Fruit fly (Drosophila melanogaster) whole organism, embryonic: ENCODE data around the gene Cad74A.

Experiments
- Aef1 ChIP-seq: fragments of 200-800 bp; sonication (Bioruptor generic); IDR thresholded peaks from 3 replicates; pipeline ENCODE4 v1.3.6; 2022; ENCODE audit warnings: missing biosample characterization, missing genetic modification characterization
- C15 ChIP-seq: fragments of 200-800 bp; sonication (Bioruptor generic); IDR thresholded peaks from 3 replicates; pipeline ENCODE4 v1.3.6; 2022; ENCODE audit warnings: missing biosample characterization, missing genetic modification characterization
- CG10543 ChIP-seq: fragments of 200-800 bp; sonication (Bioruptor generic); optimal IDR thresholded peaks from 3 replicates; lab custom pipeline; 2017; ENCODE audit warnings: missing biosample characterization, mild to moderate bottlenecking, missing genetic modification characterization, moderate library complexity
- CG13287 ChIP-seq: fragments of 200-800 bp; sonication (Bioruptor generic); IDR thresholded peaks from 2 replicates; pipeline ENCODE4 v1.3.6; 2022; ENCODE audit warnings: missing biosample characterization, missing genetic modification characterization; ENCODE audit not compliant: partially characterized antibody
- CG14441 ChIP-seq: fragments of 200-800 bp; sonication (Bioruptor generic); IDR thresholded peaks from 2 replicates; pipeline ENCODE4 v1.3.6; 2022; ENCODE audit warnings: missing biosample characterization, missing genetic modification characterization
- CG15011 ChIP-seq: fragments of 200-800 bp; sonication (Bioruptor generic); optimal IDR thresholded peaks from 3 replicates; lab custom pipeline; 2018; ENCODE audit warnings: missing biosample characterization, mild to moderate bottlenecking, missing genetic modification characterization
- CG15073 ChIP-seq: fragments of 200-800 bp; sonication (Bioruptor generic); optimal IDR thresholded peaks from 2 replicates; lab custom pipeline; 2016; ENCODE audit warnings: missing biosample characterization, missing genetic modification characterization
- CG16779 ChIP-seq: fragments of 200-800 bp; sonication (Bioruptor generic); IDR thresholded peaks from 2 replicates; pipeline ENCODE4 v1.3.6; 2022; ENCODE audit warnings: missing biosample characterization, missing genetic modification characterization
- CG32532 ChIP-seq: fragments of 200-800 bp; sonication (Bioruptor generic); IDR thresholded peaks from 2 replicates; pipeline ENCODE4 v1.3.6; 2022; ENCODE audit warnings: missing biosample characterization, missing genetic modification characterization
- CG34224 ChIP-seq: fragments of 200-800 bp; sonication (Bioruptor generic); IDR thresholded peaks from 3 replicates; pipeline ENCODE4 v1.3.6; 2022; ENCODE audit warnings: missing biosample characterization, missing genetic modification characterization; ENCODE audit not compliant: partially characterized antibody
- CG34422 ChIP-seq: fragments of 200-800 bp; sonication (Bioruptor generic); IDR thresholded peaks from 3 replicates; pipeline ENCODE4 v1.3.6; 2022; ENCODE audit warnings: missing biosample characterization, missing genetic modification characterization
- CG3847 ChIP-seq: fragments of 200-800 bp; sonication (Bioruptor generic); IDR thresholded peaks from 2 replicates; pipeline ENCODE4 v1.3.6; 2022; ENCODE audit warnings: missing biosample characterization, missing genetic modification characterization
- CG42726 ChIP-seq: fragments of 200-800 bp; sonication (Bioruptor generic); IDR thresholded peaks from 2 replicates; pipeline ENCODE4 v1.3.6; 2022; ENCODE audit warnings: missing biosample characterization, missing genetic modification characterization; ENCODE audit not compliant: partially characterized antibody
- CG4360 ChIP-seq: fragments of 200-800 bp; sonication (Bioruptor generic); IDR thresholded peaks from 2 replicates; pipeline ENCODE4 v1.3.6; 2022; ENCODE audit warnings: missing biosample characterization, missing genetic modification characterization
- CTCF ChIP-seq: fragments of 200-800 bp; sonication (Bioruptor generic); optimal IDR thresholded peaks from 2 replicates; lab custom pipeline; 2017; ENCODE audit warnings: missing biosample characterization, mild to moderate bottlenecking, missing genetic modification characterization, moderate library complexity
- Drgx ChIP-seq: fragments of 200-800 bp; sonication (Bioruptor generic); IDR thresholded peaks from 2 replicates; pipeline ENCODE4 v1.3.6; 2022; ENCODE audit warnings: missing biosample characterization, missing genetic modification characterization
- E2f2 ChIP-seq: fragments of 200-800 bp; sonication (Bioruptor generic); IDR thresholded peaks from 2 replicates; pipeline ENCODE4 v1.3.6; 2022; ENCODE audit warnings: missing biosample characterization, missing genetic modification characterization
- Ets97D ChIP-seq: fragments of 200-800 bp; sonication (Bioruptor generic); optimal IDR thresholded peaks from 3 replicates; lab custom pipeline; 2016; ENCODE audit warnings: missing biosample characterization, missing genetic modification characterization
- HLHmδ ChIP-seq: fragments of 200-800 bp; sonication (Bioruptor generic); optimal IDR thresholded peaks from 2 replicates; lab custom pipeline; 2018; ENCODE audit warnings: missing biosample characterization, mild to moderate bottlenecking, missing genetic modification characterization, moderate library complexity
- Lim3 ChIP-seq: fragments of 200-800 bp; sonication (Bioruptor generic); IDR thresholded peaks from 2 replicates; pipeline ENCODE4 v1.3.6; 2022; ENCODE audit warnings: missing biosample characterization, missing genetic modification characterization
- Mes4 ChIP-seq: fragments of 200-800 bp; sonication (Bioruptor generic); optimal IDR thresholded peaks from 2 replicates; lab custom pipeline; 2016; ENCODE audit warnings: missing biosample characterization, missing genetic modification characterization
- NFAT ChIP-seq: fragments of 200-800 bp; sonication (Bioruptor generic); IDR thresholded peaks from 2 replicates; pipeline ENCODE4 v1.3.6; 2022; ENCODE audit warnings: missing biosample characterization, missing genetic modification characterization
- Opbp ChIP-seq: fragments of 200-800 bp; sonication (Bioruptor generic); IDR thresholded peaks from 3 replicates; pipeline ENCODE4 v1.3.6; 2022; ENCODE audit warnings: missing biosample characterization, missing genetic modification characterization; ENCODE audit not compliant: partially characterized antibody
- Sox102F ChIP-seq: fragments of 200-800 bp; sonication (Bioruptor generic); optimal IDR thresholded peaks from 2 replicates; lab custom pipeline; 2018; ENCODE audit warnings: missing biosample characterization, mild to moderate bottlenecking, missing genetic modification characterization, moderate library complexity
- ato ChIP-seq: fragments of 200-800 bp; sonication (Bioruptor generic); IDR thresholded peaks from 2 replicates; pipeline ENCODE4 v1.3.6; 2022; ENCODE audit warnings: missing biosample characterization, missing genetic modification characterization; ENCODE audit not compliant: partially characterized antibody
- btn ChIP-seq: fragments of 200-800 bp; sonication (Bioruptor generic); optimal IDR thresholded peaks from 2 replicates; lab custom pipeline; 2016; ENCODE audit warnings: missing biosample characterization, missing genetic modification characterization
- cg ChIP-seq: fragments of 200-800 bp; sonication (Bioruptor generic); optimal IDR thresholded peaks from 3 replicates; lab custom pipeline; 2019; ENCODE audit warnings: missing biosample characterization, mild to moderate bottlenecking, missing genetic modification characterization, moderate library complexity
- chinmo ChIP-seq: fragments of 200-800 bp; sonication (Bioruptor generic); IDR thresholded peaks from 4 replicates; pipeline ENCODE4 v1.3.6; 2022; ENCODE audit warnings: missing biosample characterization, missing genetic modification characterization; ENCODE audit not compliant: partially characterized antibody
- ci ChIP-seq: fragments of 200-800 bp; sonication (Bioruptor generic); IDR thresholded peaks from 3 replicates; pipeline ENCODE4 v1.3.6; 2022; ENCODE audit warnings: missing biosample characterization, missing genetic modification characterization
- croc ChIP-seq: fragments of 200-800 bp; sonication (Bioruptor generic); conservative IDR thresholded peaks from 3 replicates; pipeline ENCODE4 v1.3.6; 2022; ENCODE audit warnings: missing biosample characterization, missing genetic modification characterization
- ftz-f1 ChIP-seq: fragments of 200-800 bp; sonication (Bioruptor generic); optimal IDR thresholded peaks from 2 replicates; lab custom pipeline; 2016; ENCODE audit warnings: missing biosample characterization, missing genetic modification characterization
- hkb ChIP-seq, 2 experiments: fragments of 200-800 bp in 1 of 2; fragments of >200 bp in 1 of 2; sonication (Bioruptor generic) in 1 of 2; IDR thresholded peaks in 1 of 2; optimal IDR thresholded peaks in 1 of 2; 2 replicates each; pipeline versions ENCODE4 v1.3.6 to Lab custom; 2017 to 2022; ENCODE audit warnings: missing biosample characterization in 1 of 2, missing genetic modification characterization in 1 of 2
- insv ChIP-seq, 2 experiments: fragments of 200-800 bp; sonication (Bioruptor generic); optimal IDR thresholded peaks; 3 replicates each; lab custom pipeline; 2016 to 2018; ENCODE audit warnings: missing biosample characterization in 2 of 2, missing genetic modification characterization in 2 of 2
- inv ChIP-seq: fragments of 200-800 bp; sonication (Bioruptor generic); IDR thresholded peaks from 2 replicates; pipeline ENCODE4 v1.3.6; 2022; ENCODE audit warnings: missing biosample characterization, missing genetic modification characterization; ENCODE audit not compliant: partially characterized antibody
- oc ChIP-seq: fragments of 200-800 bp; sonication (Bioruptor generic); optimal IDR thresholded peaks from 2 replicates; lab custom pipeline; 2018; ENCODE audit warnings: missing biosample characterization, mild to moderate bottlenecking, missing genetic modification characterization, moderate library complexity
- odd ChIP-seq: fragments of 200-800 bp; sonication (Bioruptor generic); optimal IDR thresholded peaks from 2 replicates; lab custom pipeline; 2017; ENCODE audit warnings: missing biosample characterization, mild to moderate bottlenecking, missing genetic modification characterization
- otp ChIP-seq: fragments of 200-800 bp; sonication (Bioruptor generic); IDR thresholded peaks from 3 replicates; pipeline ENCODE4, ENCODE4 v1.3.6; 2022; ENCODE audit warnings: missing biosample characterization, missing genetic modification characterization
- pan ChIP-seq, 4 experiments: fragments of >200 bp in 3 of 4; fragments of 200-800 bp in 1 of 4; sonication (Bioruptor generic) in 1 of 4; optimal IDR thresholded peaks in 3 of 4; IDR thresholded peaks in 1 of 4; 2 replicates each; pipeline versions ENCODE4 v1.3.6 to Lab custom; 2017 to 2022; ENCODE audit warnings: missing biosample characterization in 2 of 4, missing genetic modification characterization in 2 of 4, mixed read lengths in 1 of 4
- pros ChIP-seq: fragments of 200-800 bp; sonication (Bioruptor generic); optimal IDR thresholded peaks from 3 replicates; lab custom pipeline; 2019; ENCODE audit warnings: missing biosample characterization, mild to moderate bottlenecking, missing genetic modification characterization, moderate library complexity
- psq ChIP-seq: fragments of 200-800 bp; sonication (Bioruptor generic); optimal IDR thresholded peaks from 2 replicates; lab custom pipeline; 2017; ENCODE audit warnings: missing biosample characterization, missing genetic modification characterization
- rib ChIP-seq: fragments of 200-800 bp; sonication (Bioruptor generic); IDR thresholded peaks from 2 replicates; pipeline ENCODE4 v1.3.6; 2022; ENCODE audit warnings: missing biosample characterization, missing genetic modification characterization
- sens ChIP-seq: fragments of 200-800 bp; sonication (Bioruptor generic); peaks from one replicate; lab custom pipeline; 2016; ENCODE audit warnings: missing biosample characterization, missing genetic modification characterization
- shn ChIP-seq: fragments of 200-800 bp; sonication (Bioruptor generic); optimal IDR thresholded peaks from 3 replicates; lab custom pipeline; 2016; ENCODE audit warnings: missing biosample characterization, missing genetic modification characterization
- sim ChIP-seq: fragments of 200-800 bp; sonication (Bioruptor generic); IDR thresholded peaks from 2 replicates; pipeline ENCODE4 v1.3.6; 2022; ENCODE audit warnings: missing biosample characterization, missing genetic modification characterization
- tna ChIP-seq: fragments of 200-800 bp; sonication (Bioruptor generic); IDR thresholded peaks from 2 replicates; pipeline ENCODE4 v1.3.6; 2022; ENCODE audit warnings: missing biosample characterization, missing genetic modification characterization; ENCODE audit not compliant: partially characterized antibody
- trh ChIP-seq: fragments of 200-800 bp; sonication (Bioruptor generic); optimal IDR thresholded peaks from 2 replicates; lab custom pipeline; 2016; ENCODE audit warnings: missing biosample characterization, missing genetic modification characterization
- unc-4 ChIP-seq: fragments of 200-800 bp; sonication (Bioruptor generic); IDR thresholded peaks from 2 replicates; pipeline ENCODE4 v1.3.6; 2022; ENCODE audit warnings: missing biosample characterization, missing genetic modification characterization; ENCODE audit not compliant: partially characterized antibody
- vvl ChIP-seq: fragments of 200-800 bp; sonication (Bioruptor generic); IDR thresholded peaks from 2 replicates; pipeline ENCODE4 v1.3.6; 2022; ENCODE audit warnings: missing biosample characterization, missing genetic modification characterization

Gene Cad74A

dm6 chr3L:17379311-17379710, at the start of gene Cad74A:
TSS of gene Cad74A (minus strand) at chr3L:17379530.
- no peak for TF ChIP-seq Sox102F (GFP tag; lab: Kevin White, UChicago)
- TF ChIP-seq CG15073 = peak; percentile 22
- peak; percentile 49; the same call in 1 of the 2 replicates for TF ChIP-seq ato (GFP tag; lab: Robert Waterston, UW)
- peak; percentile 22; the same call in 1 of the 3 replicates for TF ChIP-seq otp (GFP tag; lab: Robert Waterston, UW)
- TF ChIP-seq NFAT (GFP tag; lab: Robert Waterston, UW) = no peak
- 0 out of 2 replicates have a peak, but pooled peaks have one; percentile 47 for TF ChIP-seq tna
- peak; percentile 39; the same call in 1 of the 2 replicates for TF ChIP-seq CG42726 (GFP tag; lab: Robert Waterston, UW)
- TF ChIP-seq chinmo (GFP tag; lab: Robert Waterston, UW) = peak; percentile 97
- TF ChIP-seq ftz-f1 (GFP tag; lab: Kevin White, UChicago) = peak; percentile 37
- TF ChIP-seq sim (GFP tag; lab: Robert Waterston, UW) = 0 out of 2 replicates have a peak, but pooled peaks have one; percentile 52
- TF ChIP-seq CG34422 (GFP tag; lab: Robert Waterston, UW) = peak; percentile 70; the same call in 1 of the 3 replicates
- no peak for TF ChIP-seq odd
- TF ChIP-seq insv (GFP tag; optimal IDR thresholded peaks at IDR 0.05; lab: Kevin White, UChicago) = peak in 1 of 2 experiments; percentile 81
- TF ChIP-seq CG10543 (GFP tag; lab: Kevin White, UChicago) = peak; percentile 15
- TF ChIP-seq pan (optimal IDR thresholded peaks at IDR 0.05; lab: Kevin White, UChicago) = no peak
- TF ChIP-seq pan (GFP tag; optimal IDR thresholded peaks at IDR 0.05 in 1 of 2, IDR thresholded peaks at IDR 0.05 in 1 of 2) = peak in 1 of 2 experiments; percentile 15
- TF ChIP-seq btn (GFP tag; lab: Kevin White, UChicago) = no peak
- no peak for TF ChIP-seq Ets97D
- TF ChIP-seq CG32532 = peak; percentile 52; the same call in 1 of the 2 replicates
- TF ChIP-seq Aef1 = peak; percentile 12; the same call in 1 of the 3 replicates
- TF ChIP-seq HLHmδ (GFP tag; lab: Kevin White, UChicago) = peak; percentile 27
- peak; percentile 50; the same call in 1 of the 3 replicates for TF ChIP-seq Opbp (GFP tag; lab: Robert Waterston, UW)
- 0 out of 2 replicates have a peak, but pooled peaks have one; percentile 27 for TF ChIP-seq CG14441 (GFP tag; lab: Robert Waterston, UW)
- TF ChIP-seq unc-4 = 0 out of 2 replicates have a peak, but pooled peaks have one; percentile 15
- TF ChIP-seq sens (GFP tag; lab: Kevin White, UChicago) = peak; percentile 55
- TF ChIP-seq inv (GFP tag; lab: Robert Waterston, UW) = no peak
- TF ChIP-seq Mes4 (GFP tag; lab: Kevin White, UChicago) = no peak
- no peak for TF ChIP-seq hkb (optimal IDR thresholded peaks at IDR 0.05; lab: Kevin White, UChicago)
- TF ChIP-seq hkb (GFP tag; IDR thresholded peaks at IDR 0.05; lab: Robert Waterston, UW) = 0 out of 2 replicates have a peak, but pooled peaks have one; percentile 10
- no peak for TF ChIP-seq trh (GFP tag; lab: Kevin White, UChicago)
- TF ChIP-seq oc = peak; percentile 9
- TF ChIP-seq C15 (GFP tag; lab: Robert Waterston, UW) = no peak
- TF ChIP-seq pros (GFP tag; lab: Kevin White, UChicago) = peak; percentile 27
- no peak for TF ChIP-seq CG15011 (GFP tag; lab: Kevin White, UChicago)
- TF ChIP-seq rib (GFP tag; lab: Robert Waterston, UW) = peak; percentile 76
- no peak for TF ChIP-seq croc (GFP tag; lab: Robert Waterston, UW)
- TF ChIP-seq psq (GFP tag; lab: Kevin White, UChicago) = peak; percentile 17
- TF ChIP-seq Drgx (GFP tag; lab: Robert Waterston, UW) = peak; percentile 38
- peak; percentile 30; the same call in 2 of the 3 replicates for TF ChIP-seq CG34224 (GFP tag; lab: Robert Waterston, UW)
- no peak for TF ChIP-seq shn (GFP tag; lab: Kevin White, UChicago)
- TF ChIP-seq E2f2 (GFP tag; lab: Robert Waterston, UW) = no peak
- TF ChIP-seq Lim3 (GFP tag; lab: Robert Waterston, UW) = no peak
- peak; percentile 61 for TF ChIP-seq CG4360 (GFP tag; lab: Robert Waterston, UW)
- TF ChIP-seq ci = peak; percentile 52; the same call in 1 of the 3 replicates
- TF ChIP-seq CTCF (GFP tag; lab: Kevin White, UChicago) = peak; percentile 23
- TF ChIP-seq CG13287 (GFP tag; lab: Robert Waterston, UW) = peak; percentile 57
- peak; percentile 60; the same call in 1 of the 2 replicates for TF ChIP-seq vvl (GFP tag; lab: Robert Waterston, UW)
- no peak for TF ChIP-seq CG3847
- peak; percentile 15 for TF ChIP-seq cg (GFP tag; lab: Kevin White, UChicago)
- 0 out of 2 replicates have a peak, but pooled peaks have one; percentile 31 for TF ChIP-seq CG16779 (GFP tag; lab: Robert Waterston, UW)
